Worm (Caenorhabditis elegans) whole organism, young adult: Measurements from ENCODE around the gene chil-14.
A peak's percentile ranks its signal among the peaks of the same experiment; 100 is the strongest.

ENCODE experiments used
- B0261.1 ChIP-seq: sonication (generic microtip); optimal IDR thresholded peaks from 2 replicates; lab custom pipeline; 2016; ENCODE audit warnings: mild to moderate bottlenecking, missing genetic modification characterization, moderate library complexity, missing compliant biosample characterization
- B0336.3 ChIP-seq: fragments of 200-800 bp; sonication (Bioruptor generic); IDR thresholded peaks from 2 replicates; pipeline ENCODE4 v1.3.6; 2022; ENCODE audit warnings: missing genetic modification characterization, missing compliant biosample characterization
- C06A6.2 ChIP-seq: fragments of 200-800 bp; sonication (Bioruptor generic); conservative IDR thresholded peaks from 2 replicates; pipeline ENCODE4 v1.3.6; 2022; ENCODE audit warnings: missing genetic modification characterization, missing compliant biosample characterization
- D2030.7 ChIP-seq: fragments of 200-800 bp; sonication (Bioruptor generic); IDR thresholded peaks from 2 replicates; pipeline ENCODE4 v1.3.6; 2022; ENCODE audit warnings: missing genetic modification reagents, missing genetic modification characterization, missing compliant biosample characterization
- F10E7.11 ChIP-seq: sonication (generic microtip); optimal IDR thresholded peaks from 2 replicates; lab custom pipeline; 2017; ENCODE audit warnings: mild to moderate bottlenecking, missing genetic modification characterization, moderate library complexity, missing compliant biosample characterization
- F22D6.2 ChIP-seq: sonication (generic microtip); optimal IDR thresholded peaks from 2 replicates; lab custom pipeline; 2016; ENCODE audit warnings: mild to moderate bottlenecking, missing genetic modification characterization, missing compliant biosample characterization
- F37B4.10 ChIP-seq: fragments of 200-800 bp; sonication (Bioruptor generic); IDR thresholded peaks from 2 replicates; pipeline ENCODE4 v1.3.6; 2022; ENCODE audit warnings: missing genetic modification characterization, missing compliant biosample characterization
- F49E8.2 ChIP-seq: sonication (generic microtip); optimal IDR thresholded peaks from 3 replicates; lab custom pipeline; 2017; ENCODE audit warnings: missing genetic modification characterization, mild to moderate bottlenecking, missing compliant biosample characterization, antibody characterized with exemption, moderate library complexity; ENCODE audit not compliant: insufficient read depth
- K12H6.12 ChIP-seq: fragments of 200-800 bp; sonication (Bioruptor generic); optimal IDR thresholded peaks from 2 replicates; lab custom pipeline; 2018; ENCODE audit warnings: mild to moderate bottlenecking, missing genetic modification characterization, missing compliant biosample characterization
- T07F8.4 ChIP-seq: sonication (generic microtip); optimal IDR thresholded peaks from 2 replicates; lab custom pipeline; 2016; ENCODE audit warnings: mild to moderate bottlenecking, missing genetic modification characterization, moderate library complexity, missing compliant biosample characterization
- Y53F4B.3 ChIP-seq: fragments of 200-800 bp; sonication (Bioruptor generic); IDR thresholded peaks from 2 replicates; pipeline ENCODE4 v1.3.6; 2022; ENCODE audit warnings: missing genetic modification reagents, missing genetic modification characterization, missing compliant biosample characterization
- Y56A3A.18 ChIP-seq: fragments of 200-800 bp; sonication (Bioruptor generic); IDR thresholded peaks from 2 replicates; pipeline ENCODE4 v1.3.6; 2022; ENCODE audit warnings: missing genetic modification reagents, missing genetic modification characterization, missing compliant biosample characterization
- Y95B8A.8 ChIP-seq: fragments of 200-800 bp; sonication (Bioruptor generic); IDR thresholded peaks from 2 replicates; pipeline ENCODE4 v1.3.6; 2022; ENCODE audit warnings: missing genetic modification reagents, missing genetic modification characterization, missing compliant biosample characterization
- ama-1 ChIP-seq, 3 experiments: fragments of 150-350 bp in 1 of 3; sonication (generic microtip) in 2 of 3; optimal IDR thresholded peaks; 2 replicates each; lab custom pipeline; 2014 to 2018; ENCODE audit warnings: missing biosample characterization in 2 of 3, missing genetic modification characterization in 2 of 3, missing genetic modification reagents in 2 of 3
- aptf-3 ChIP-seq: fragments of 200-800 bp; sonication (Bioruptor generic); IDR thresholded peaks from 2 replicates; pipeline ENCODE4 v1.3.6; 2022; ENCODE audit warnings: missing genetic modification characterization, missing compliant biosample characterization
- athp-1 ChIP-seq: sonication (generic microtip); optimal IDR thresholded peaks from 2 replicates; lab custom pipeline; 2017; ENCODE audit warnings: mild to moderate bottlenecking, missing genetic modification characterization, missing compliant biosample characterization
- attf-5 ChIP-seq: fragments of 200-800 bp; sonication (Bioruptor generic); optimal IDR thresholded peaks from 2 replicates; lab custom pipeline; 2018; ENCODE audit warnings: mild to moderate bottlenecking, missing genetic modification characterization, missing compliant biosample characterization
- bed-2 ChIP-seq: fragments of 200-800 bp; sonication (Bioruptor generic); IDR thresholded peaks from 2 replicates; pipeline ENCODE4 v1.3.6; 2022; ENCODE audit warnings: missing genetic modification reagents, missing genetic modification characterization, missing compliant biosample characterization
- ccch-3 ChIP-seq: fragments of 200-800 bp; sonication (Bioruptor generic); optimal IDR thresholded peaks from 2 replicates; lab custom pipeline; 2018; ENCODE audit warnings: mild to moderate bottlenecking, missing genetic modification characterization, missing compliant biosample characterization
- ceh-27 ChIP-seq: fragments of 200-800 bp; sonication (Bioruptor generic); optimal IDR thresholded peaks from 2 replicates; lab custom pipeline; 2018; ENCODE audit warnings: mild to moderate bottlenecking, missing genetic modification characterization, moderate library complexity, missing compliant biosample characterization
- ceh-91 ChIP-seq: fragments of 200-800 bp; sonication (Bioruptor generic); IDR thresholded peaks from 2 replicates; pipeline ENCODE4 v1.3.6; 2022; ENCODE audit warnings: missing genetic modification reagents, missing genetic modification characterization, missing compliant biosample characterization
- dpl-1 ChIP-seq: fragments of 150-350 bp; optimal IDR thresholded peaks from 2 replicates; lab custom pipeline; 2014; ENCODE audit warnings: missing biosample characterization, missing genetic modification reagents, missing genetic modification characterization
- egl-44 ChIP-seq: fragments of 200-800 bp; sonication (Bioruptor generic); IDR thresholded peaks from 2 replicates; pipeline ENCODE4 v1.3.6; 2022; ENCODE audit warnings: missing genetic modification reagents, missing genetic modification characterization, missing compliant biosample characterization
- egrh-3 ChIP-seq: fragments of 200-800 bp; sonication (Bioruptor generic); IDR thresholded peaks from 2 replicates; pipeline ENCODE4 v1.3.6; 2022; ENCODE audit warnings: missing genetic modification reagents, missing genetic modification characterization, missing compliant biosample characterization
- ekl-4 ChIP-seq: fragments of 200-800 bp; sonication (Bioruptor generic); IDR thresholded peaks from 2 replicates; pipeline ENCODE4 v1.3.6; 2022; ENCODE audit warnings: missing genetic modification reagents, missing genetic modification characterization, missing compliant biosample characterization
- ets-4 ChIP-seq: fragments of 200-800 bp; sonication (Bioruptor generic); optimal IDR thresholded peaks from 2 replicates; lab custom pipeline; 2018; ENCODE audit warnings: mild to moderate bottlenecking, missing genetic modification characterization, missing compliant biosample characterization
- gei-17 ChIP-seq: fragments of 200-800 bp; sonication (Bioruptor generic); optimal IDR thresholded peaks from 2 replicates; lab custom pipeline; 2018; ENCODE audit warnings: mild to moderate bottlenecking, missing genetic modification characterization, missing compliant biosample characterization
- hmg-1.2 ChIP-seq: fragments of 200-800 bp; sonication (Bioruptor generic); IDR thresholded peaks from 2 replicates; pipeline ENCODE4 v1.3.6; 2022; ENCODE audit warnings: missing genetic modification reagents, missing genetic modification characterization, missing compliant biosample characterization
- hmg-20 ChIP-seq: fragments of 200-800 bp; sonication (Bioruptor generic); IDR thresholded peaks from 2 replicates; pipeline ENCODE4 v1.3.6; 2022; ENCODE audit warnings: missing genetic modification reagents, missing genetic modification characterization, missing compliant biosample characterization
- hsf-1 ChIP-seq: fragments of 200-800 bp; sonication (Bioruptor generic); IDR thresholded peaks from 2 replicates; pipeline ENCODE4 v1.3.6; 2022; ENCODE audit warnings: missing genetic modification reagents, missing genetic modification characterization, missing compliant biosample characterization
- lag-1 ChIP-seq: fragments of 200-800 bp; sonication (Bioruptor generic); IDR thresholded peaks from 2 replicates; pipeline ENCODE4 v1.3.6; 2022; ENCODE audit warnings: missing genetic modification reagents, missing genetic modification characterization, missing compliant biosample characterization
- let-526 ChIP-seq: fragments of 200-800 bp; sonication (Bioruptor generic); IDR thresholded peaks from 2 replicates; pipeline ENCODE4 v1.3.6; 2022; ENCODE audit warnings: missing genetic modification reagents, missing genetic modification characterization, missing compliant biosample characterization
- let-607 ChIP-seq, 2 experiments: fragments of 200-800 bp in 1 of 2; sonication (Bioruptor generic) in 1 of 2; sonication (generic microtip) in 1 of 2; optimal IDR thresholded peaks; 2 replicates each; lab custom pipeline; 2016 to 2018; ENCODE audit warnings: mild to moderate bottlenecking in 2 of 2, missing compliant biosample characterization in 2 of 2, missing genetic modification characterization in 2 of 2, moderate library complexity in 2 of 2, missing genotype in 1 of 2
- lin-54 ChIP-seq: fragments of 200-800 bp; sonication (Bioruptor generic); optimal IDR thresholded peaks from 2 replicates; lab custom pipeline; 2018; ENCODE audit warnings: mild to moderate bottlenecking, missing genetic modification characterization, missing compliant biosample characterization
- madf-10 ChIP-seq: sonication (generic microtip); optimal IDR thresholded peaks from 2 replicates; lab custom pipeline; 2016; ENCODE audit warnings: mild to moderate bottlenecking, missing genetic modification characterization, missing compliant biosample characterization
- nhr-179 ChIP-seq: sonication (generic microtip); optimal IDR thresholded peaks from 2 replicates; lab custom pipeline; 2016; ENCODE audit warnings: mild to moderate bottlenecking, missing genetic modification characterization, missing compliant biosample characterization
- nhr-80 ChIP-seq: sonication (generic microtip); optimal IDR thresholded peaks from 2 replicates; lab custom pipeline; 2016; ENCODE audit warnings: missing genetic modification characterization, missing compliant biosample characterization
- pbrm-1 ChIP-seq: fragments of 200-800 bp; sonication (Bioruptor generic); IDR thresholded peaks from 2 replicates; pipeline ENCODE4 v1.3.6; 2022; ENCODE audit warnings: missing genetic modification reagents, missing genetic modification characterization, missing compliant biosample characterization
- rcor-1 ChIP-seq: fragments of 200-800 bp; sonication (Bioruptor generic); IDR thresholded peaks from 2 replicates; pipeline ENCODE4 v1.3.6; 2022; ENCODE audit warnings: missing genetic modification reagents, missing genetic modification characterization, missing compliant biosample characterization
- repo-1 ChIP-seq: sonication (generic microtip); optimal IDR thresholded peaks from 2 replicates; lab custom pipeline; 2017; ENCODE audit warnings: mild to moderate bottlenecking, missing genetic modification characterization, missing compliant biosample characterization
- sdz-38 ChIP-seq: sonication (generic microtip); optimal IDR thresholded peaks from 2 replicates; lab custom pipeline; 2016; ENCODE audit warnings: missing genotype, missing genetic modification characterization, missing compliant biosample characterization
- sea-2 ChIP-seq: fragments of 200-800 bp; sonication (Bioruptor generic); IDR thresholded peaks from 2 replicates; pipeline ENCODE4 v1.3.6; 2022; ENCODE audit warnings: missing genetic modification characterization, missing compliant biosample characterization
- unc-130 ChIP-seq: sonication (generic microtip); optimal IDR thresholded peaks from 2 replicates; lab custom pipeline; 2016; ENCODE audit warnings: missing genetic modification reagents, missing genetic modification characterization, missing compliant biosample characterization
- xnd-1 ChIP-seq: sonication (generic microtip); optimal IDR thresholded peaks from 2 replicates; lab custom pipeline; 2016; ENCODE audit warnings: missing genotype, missing genetic modification reagents, missing genetic modification characterization, missing compliant biosample characterization
- zim-3 ChIP-seq: sonication (generic microtip); optimal IDR thresholded peaks from 2 replicates; lab custom pipeline; 2017; ENCODE audit warnings: mild to moderate bottlenecking, missing genetic modification characterization, moderate library complexity, missing compliant biosample characterization
- ztf-18 ChIP-seq: sonication (generic microtip); optimal IDR thresholded peaks from 2 replicates; lab custom pipeline; 2016; ENCODE audit warnings: missing genotype, mild to moderate bottlenecking, missing genetic modification characterization, missing compliant biosample characterization
- ztf-22 ChIP-seq: fragments of 200-800 bp; sonication (Bioruptor generic); optimal IDR thresholded peaks from 2 replicates; lab custom pipeline; 2018; ENCODE audit warnings: mild to moderate bottlenecking, missing genetic modification characterization, moderate library complexity, missing compliant biosample characterization

The chil-14 gene

DNA sequence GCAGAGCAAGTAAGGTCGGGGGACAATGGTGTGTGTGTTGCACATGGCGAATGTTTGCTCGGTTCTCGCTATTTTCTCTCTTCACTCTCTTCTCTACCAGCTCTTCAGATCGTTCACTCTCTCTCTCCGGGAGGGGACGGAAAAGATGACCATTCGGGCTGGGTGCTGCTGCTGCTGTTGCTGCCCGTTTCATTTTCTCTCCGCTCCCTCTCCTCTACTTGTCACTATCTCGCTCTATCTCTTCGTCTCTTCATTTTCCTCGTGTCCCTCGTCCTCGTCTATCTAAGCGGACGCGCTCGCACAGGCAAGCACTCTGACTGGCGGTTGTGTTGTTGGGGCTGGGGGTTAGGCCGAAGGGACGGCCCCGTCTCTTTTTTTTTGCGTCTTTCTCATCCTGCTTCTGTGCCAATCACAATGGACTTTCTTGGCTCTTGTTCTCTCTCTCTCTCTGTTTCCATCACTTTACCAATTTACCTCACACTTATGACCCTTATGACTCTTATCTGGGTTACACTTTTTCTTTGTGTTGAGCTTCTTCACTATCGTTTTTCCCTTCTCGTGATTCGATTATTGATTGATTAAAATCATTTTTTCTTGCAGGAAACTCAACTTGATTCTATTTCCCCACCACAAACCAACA lies 19.7 kb downstream of the chil-14 start, which contains the start of the genes F53E2.2 and unc-60 (continued):
- TF ChIP-seq lag-1 (GFP tag; lab: Robert Waterston, UW) (no peak), unc-130 (no peak), Y53F4B.3 (GFP tag; lab: Robert Waterston, UW) (no peak), gei-17 (no peak), ztf-22 (peak; percentile 57), madf-10 (tag; lab: Kevin White, UChicago) (peak; percentile 29), ccch-3 (no peak), F49E8.2 (tag; lab: Kevin White, UChicago) (no peak), F10E7.11 (tag; lab: Kevin White, UChicago) (no peak), let-526 (0 out of 2 replicates have a peak, but pooled peaks have one; percentile 42), F22D6.2 (tag; lab: Kevin White, UChicago) (no peak), K12H6.12 (peak; percentile 46), hsf-1 (GFP tag; lab: Robert Waterston, UW) (0 out of 2 replicates have a peak, but pooled peaks have one; percentile 40), B0261.1 (tag; lab: Kevin White, UChicago) (no peak), rcor-1 (GFP tag; lab: Robert Waterston, UW) (no peak), ekl-4 (peak; percentile 15; the same call in 1 of the 2 replicates), ets-4 (GFP tag; lab: Kevin White, UChicago) (no peak), D2030.7 (no peak), egrh-3 (GFP tag; lab: Robert Waterston, UW) (peak; percentile 68), aptf-3 (no peak), C06A6.2 (GFP tag; lab: Robert Waterston, UW) (peak; percentile 47; the same call in 1 of the 2 replicates), T07F8.4 (tag; lab: Kevin White, UChicago) (no peak), sea-2 (GFP tag; lab: Robert Waterston, UW) (no peak), pbrm-1 (no peak), hmg-1.2 (GFP tag; lab: Robert Waterston, UW) (peak; percentile 67; the same call in 1 of the 2 replicates), dpl-1 (GFP tag; lab: Kevin White, UChicago) (no peak), attf-5 (GFP tag; lab: Kevin White, UChicago) (peak; percentile 77), repo-1 (tag; lab: Kevin White, UChicago) (no peak), lin-54 (no peak)
- TF ChIP-seq, all 124 proteins: peak for 29

DNA sequence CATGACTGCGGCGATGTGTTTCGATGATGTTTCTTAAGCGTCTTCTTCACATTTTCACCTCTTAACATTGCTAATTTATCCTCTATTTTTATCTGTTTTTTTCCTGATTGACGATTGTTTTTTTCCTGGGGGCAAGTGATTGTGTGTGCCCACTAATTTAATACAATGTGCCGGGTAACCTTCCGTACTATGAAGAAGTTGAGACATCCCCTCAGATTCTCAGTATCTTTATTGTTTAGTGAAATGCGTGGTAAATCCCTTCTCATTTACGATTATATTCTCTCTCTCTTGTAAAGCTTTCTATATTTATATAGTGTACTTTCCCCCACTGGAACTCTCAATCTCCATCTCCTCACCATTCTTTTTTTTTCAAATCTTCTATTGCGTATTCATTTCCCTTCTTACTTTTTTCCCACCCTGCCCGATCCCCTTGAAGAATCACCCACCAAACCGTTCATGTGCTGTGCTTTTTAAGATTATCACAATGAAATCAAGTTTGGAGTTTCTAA lies 21.5 kb downstream of the chil-14 start:
- peak; percentile 64; the same call in 1 of the 2 replicates for TF ChIP-seq hsf-1 (GFP tag; lab: Robert Waterston, UW)
- TF ChIP-seq B0336.3 (GFP tag; lab: Robert Waterston, UW) = no peak
- TF ChIP-seq bed-2 (GFP tag; lab: Robert Waterston, UW) = no peak
- no peak for TF ChIP-seq nhr-179 (tag; lab: Kevin White, UChicago)
- TF ChIP-seq Y95B8A.8 (GFP tag; lab: Robert Waterston, UW) = no peak
- no peak for TF ChIP-seq hmg-1.2 (GFP tag; lab: Robert Waterston, UW)
- TF ChIP-seq egrh-3 (GFP tag; lab: Robert Waterston, UW) = no peak
- TF ChIP-seq zim-3 (tag; lab: Kevin White, UChicago) = no peak
- TF ChIP-seq ama-1 (optimal IDR thresholded peaks at IDR 0.05; lab: Kevin White, UChicago) = no peak
- TF ChIP-seq ama-1 (GFP tag; optimal IDR thresholded peaks at IDR 0.05; lab: Kevin White, UChicago) = peak in 1 of 2 experiments; percentile 50
- no peak for TF ChIP-seq ceh-27 (GFP tag; lab: Kevin White, UChicago)
- TF ChIP-seq ztf-18 (tag; lab: Kevin White, UChicago) = peak; percentile 6
- no peak for TF ChIP-seq xnd-1 (tag; lab: Kevin White, UChicago)
- TF ChIP-seq ets-4 (GFP tag; lab: Kevin White, UChicago) = no peak
- TF ChIP-seq let-607 (tag; optimal IDR thresholded peaks at IDR 0.05; lab: Kevin White, UChicago) = no peak
- TF ChIP-seq Y56A3A.18 (GFP tag; lab: Robert Waterston, UW) = no peak; the same call in 1 of the 2 replicates
- TF ChIP-seq sdz-38 (tag; lab: Kevin White, UChicago) = no peak
- TF ChIP-seq nhr-80 (tag; lab: Kevin White, UChicago) = no peak
- peak; percentile 13; the same call in 1 of the 2 replicates for TF ChIP-seq ekl-4
- no peak for TF ChIP-seq hmg-20 (GFP tag; lab: Robert Waterston, UW)
- TF ChIP-seq athp-1 = peak; percentile 71
- no peak for TF ChIP-seq ceh-91 (GFP tag; lab: Robert Waterston, UW)
- no peak for TF ChIP-seq F37B4.10 (GFP tag; lab: Robert Waterston, UW)
- no peak for TF ChIP-seq egl-44 (GFP tag; lab: Robert Waterston, UW)
- TF ChIP-seq F49E8.2 (tag; lab: Kevin White, UChicago) = peak; percentile 69
